Worm (Caenorhabditis elegans): Measurements from ENCODE around the gene abu-4.

ce11 chrV:2254553-2255124 lies 20.0 kb upstream of the abu-4 start, which contains the start of gene str-253:
- no peak for TF ChIP-seq unc-62 (GFP tag; optimal IDR thresholded peaks at IDR 0.05)
- no peak for TF ChIP-seq ceh-16 (tag; optimal IDR thresholded peaks at IDR 0.05)
- TF ChIP-seq nhr-67 (tag; optimal IDR thresholded peaks at IDR 0.05) = no peak

Measured in whole organism, L3 larva.